Worm (Caenorhabditis elegans) whole organism, midembryonic: ENCODE results near the gene npp-16.

Source experiments
- T22C8.4 ChIP-seq: fragments of 200-800 bp; sonication (Bioruptor generic); IDR thresholded peaks from 2 replicates; pipeline ENCODE4 v1.3.6; 2022; ENCODE audit warnings: missing genetic modification characterization, missing compliant biosample characterization
- cog-1 ChIP-seq: sonication (generic microtip); optimal IDR thresholded peaks from 2 replicates; lab custom pipeline; 2016; ENCODE audit warnings: missing genetic modification characterization, missing compliant biosample characterization
- flt-1 ChIP-seq: fragments of 200-800 bp; sonication (Bioruptor generic); IDR thresholded peaks from 2 replicates; pipeline ENCODE4 v1.3.6; 2022; ENCODE audit warnings: missing genetic modification characterization, missing compliant biosample characterization
- klf-2 ChIP-seq: fragments of 200-800 bp; sonication (Bioruptor generic); conservative IDR thresholded peaks from 2 replicates; pipeline ENCODE4 v1.3.6; 2022; ENCODE audit warnings: missing genetic modification reagents, missing genetic modification characterization, missing compliant biosample characterization
- med-1 ChIP-seq: sonication (generic microtip); optimal IDR thresholded peaks from 2 replicates; lab custom pipeline; 2017; ENCODE audit warnings: missing genetic modification characterization, mild to moderate bottlenecking, missing compliant biosample characterization, antibody characterized with exemption, missing genetic modification reagents; ENCODE audit not compliant: insufficient read depth
- ref-1 ChIP-seq: fragments of 200-800 bp; sonication (Bioruptor generic); conservative IDR thresholded peaks from 2 replicates; pipeline ENCODE4 v1.3.6; 2022; ENCODE audit warnings: missing genetic modification reagents, missing genetic modification characterization, missing compliant biosample characterization
- tab-1 ChIP-seq: fragments of 200-800 bp; sonication (Bioruptor generic); IDR thresholded peaks from 2 replicates; pipeline ENCODE4 v1.3.6; 2022; ENCODE audit warnings: missing genetic modification characterization, missing compliant biosample characterization
- ztf-23 ChIP-seq: fragments of 200-800 bp; sonication (Bioruptor generic); IDR thresholded peaks from 2 replicates; pipeline ENCODE4 v1.3.6; 2022; ENCODE audit warnings: missing genetic modification reagents, missing genetic modification characterization, missing compliant biosample characterization
- ztf-29 ChIP-seq: fragments of 200-800 bp; sonication (Bioruptor generic); IDR thresholded peaks from 2 replicates; pipeline ENCODE4 v1.3.6; 2022; ENCODE audit warnings: missing genetic modification reagents, missing genetic modification characterization, missing compliant biosample characterization

npp-16 gene

DNA sequence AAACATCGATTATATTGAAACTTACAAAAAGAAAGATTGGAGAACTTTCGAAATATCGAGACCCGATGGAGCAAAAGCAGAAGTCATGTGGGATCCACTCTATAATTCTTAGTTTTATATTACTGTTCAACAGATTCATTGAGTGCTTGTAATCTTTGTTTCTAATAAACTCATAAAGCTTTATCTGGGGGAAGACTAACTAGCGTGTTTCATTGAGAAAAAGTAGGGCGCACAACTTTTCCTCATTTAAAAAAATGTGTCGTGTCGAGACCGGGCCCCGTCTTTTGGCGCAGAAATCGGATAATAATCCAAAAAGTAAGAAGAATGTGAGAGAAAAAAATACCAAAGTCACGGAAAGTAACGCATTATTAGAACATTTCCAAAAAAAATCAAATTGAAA is 6.0 kb upstream of the npp-16 start, which contains the start of gene faah-4:
Gene faah-4 (minus strand): TSS at position 101 of the 400 bp plus-strand sequence.
- no peak for TF ChIP-seq ref-1 (GFP tag; lab: Robert Waterston, UW)
- no peak for TF ChIP-seq ztf-23 (GFP tag; lab: Robert Waterston, UW)
- TF ChIP-seq ztf-29 (GFP tag; lab: Robert Waterston, UW): no peak
- no peak for TF ChIP-seq cog-1 (tag; lab: Kevin White, UChicago)
- no peak for TF ChIP-seq med-1 (GFP tag; lab: Kevin White, UChicago)
- TF ChIP-seq tab-1 (GFP tag; lab: Robert Waterston, UW): no peak
- TF ChIP-seq flt-1: no peak
- TF ChIP-seq T22C8.4 (GFP tag; lab: Robert Waterston, UW): no peak
- TF ChIP-seq klf-2 (GFP tag; lab: Robert Waterston, UW): no peak

DNA sequence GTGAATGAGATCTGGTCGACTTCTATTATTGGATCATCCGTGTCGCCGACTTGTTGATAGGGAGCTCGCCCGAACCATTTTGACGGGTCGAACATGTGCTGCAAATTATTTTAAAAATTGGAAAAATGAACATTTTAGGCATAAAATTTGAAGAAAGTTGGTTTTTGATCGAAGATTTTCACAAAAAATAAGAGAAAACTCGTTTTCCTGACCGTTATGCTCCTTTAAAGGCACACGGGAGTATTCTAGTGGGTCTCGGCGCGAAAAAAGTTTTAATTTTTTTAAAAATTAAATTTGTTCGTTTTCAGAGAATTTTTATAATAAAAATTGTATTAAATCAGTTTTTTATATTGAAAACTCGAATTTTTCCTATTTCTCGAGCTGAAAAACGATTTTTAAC is 1.5 kb upstream of the npp-16 start, which contains the start of gene Y56A3A.16:
Gene Y56A3A.16 (minus strand): TSS at position 101 of the 400 bp plus-strand sequence.
- TF ChIP-seq ref-1 (GFP tag; lab: Robert Waterston, UW) (no peak), T22C8.4 (GFP tag; lab: Robert Waterston, UW) (no peak), klf-2 (GFP tag; lab: Robert Waterston, UW) (no peak), tab-1 (GFP tag; lab: Robert Waterston, UW) (no peak), flt-1 (no peak), ztf-23 (GFP tag; lab: Robert Waterston, UW) (no peak), med-1 (GFP tag; lab: Kevin White, UChicago) (no peak), cog-1 (tag; lab: Kevin White, UChicago) (no peak), ztf-29 (GFP tag; lab: Robert Waterston, UW) (no peak)

DNA sequence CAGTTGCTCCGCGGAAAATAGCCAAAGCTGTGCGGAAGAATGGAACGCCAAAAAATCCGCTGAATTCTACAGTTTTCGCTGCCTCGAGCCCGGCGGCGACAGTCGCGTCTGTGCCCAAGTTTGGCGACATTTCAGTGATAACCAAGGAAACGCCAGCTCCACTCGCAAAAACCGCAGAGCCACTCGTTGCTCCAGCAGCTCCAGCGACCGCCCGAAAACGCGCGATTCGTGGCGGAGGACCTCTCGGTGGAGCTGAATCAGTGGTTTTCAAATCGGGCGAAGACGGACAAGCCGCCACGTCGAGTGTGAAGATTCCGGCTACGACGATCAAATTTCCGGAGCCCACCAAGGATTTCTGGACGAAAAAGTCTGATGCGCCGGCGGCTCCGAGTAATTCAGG is 532 bp downstream of the npp-16 start:
- TF ChIP-seq ztf-23 (GFP tag; lab: Robert Waterston, UW): no peak
- no peak for TF ChIP-seq ref-1 (GFP tag; lab: Robert Waterston, UW)
- TF ChIP-seq flt-1: no peak
- no peak for TF ChIP-seq ztf-29 (GFP tag; lab: Robert Waterston, UW)
- TF ChIP-seq T22C8.4 (GFP tag; lab: Robert Waterston, UW): no peak
- TF ChIP-seq tab-1 (GFP tag; lab: Robert Waterston, UW): no peak
- TF ChIP-seq cog-1 (tag; lab: Kevin White, UChicago): no peak
- TF ChIP-seq med-1 (GFP tag; lab: Kevin White, UChicago): no peak
- no peak for TF ChIP-seq klf-2 (GFP tag; lab: Robert Waterston, UW)

DNA sequence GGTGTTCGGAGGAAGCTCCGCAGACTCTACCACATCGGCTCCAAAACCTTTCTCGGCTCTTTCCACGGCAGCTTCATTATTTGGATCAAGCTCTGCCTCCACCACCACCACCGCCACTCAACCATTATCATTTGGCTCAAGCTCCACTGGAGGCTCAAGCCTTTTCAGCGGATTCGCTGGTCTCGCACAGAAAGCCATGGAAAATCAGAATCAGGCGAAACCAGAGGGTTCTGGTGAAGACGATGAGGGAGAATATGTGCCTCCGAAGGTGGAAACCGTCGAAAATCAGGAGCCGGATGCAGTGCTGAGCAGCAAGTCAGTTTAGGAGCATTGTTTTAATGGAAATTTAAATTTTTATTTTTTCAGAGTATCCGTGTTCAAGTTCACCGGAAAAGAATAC is 1.4 kb downstream of the npp-16 start:
- no peak for TF ChIP-seq flt-1
- TF ChIP-seq ztf-23 (GFP tag; lab: Robert Waterston, UW): no peak
- no peak for TF ChIP-seq ztf-29 (GFP tag; lab: Robert Waterston, UW)
- TF ChIP-seq tab-1 (GFP tag; lab: Robert Waterston, UW): no peak
- no peak for TF ChIP-seq cog-1 (tag; lab: Kevin White, UChicago)
- TF ChIP-seq med-1 (GFP tag; lab: Kevin White, UChicago): no peak
- TF ChIP-seq T22C8.4 (GFP tag; lab: Robert Waterston, UW): no peak
- no peak for TF ChIP-seq klf-2 (GFP tag; lab: Robert Waterston, UW)
- TF ChIP-seq ref-1 (GFP tag; lab: Robert Waterston, UW): no peak

DNA sequence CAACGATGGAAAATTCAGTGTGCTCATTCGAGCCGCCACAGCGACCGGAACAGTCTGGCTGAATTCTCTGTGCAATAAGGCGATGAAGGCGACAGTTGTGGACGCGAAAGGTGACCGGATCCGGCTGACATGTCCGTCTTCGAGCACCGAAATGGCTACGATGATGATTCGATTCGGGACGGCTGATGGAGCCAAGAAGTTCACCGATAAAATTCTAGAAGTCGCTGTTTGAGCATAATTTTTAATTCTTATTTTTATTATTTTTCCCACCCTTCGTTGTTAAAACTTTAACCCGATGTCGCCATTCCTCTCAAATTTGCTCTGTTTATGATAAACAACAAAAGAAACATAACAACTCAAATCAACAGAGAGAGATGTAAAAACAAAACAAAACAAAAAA is 1.8 kb downstream of the npp-16 start:
- TF ChIP-seq flt-1: no peak
- TF ChIP-seq ztf-29 (GFP tag; lab: Robert Waterston, UW): no peak
- no peak for TF ChIP-seq T22C8.4 (GFP tag; lab: Robert Waterston, UW)
- TF ChIP-seq klf-2 (GFP tag; lab: Robert Waterston, UW): no peak
- no peak for TF ChIP-seq ref-1 (GFP tag; lab: Robert Waterston, UW)

DNA sequence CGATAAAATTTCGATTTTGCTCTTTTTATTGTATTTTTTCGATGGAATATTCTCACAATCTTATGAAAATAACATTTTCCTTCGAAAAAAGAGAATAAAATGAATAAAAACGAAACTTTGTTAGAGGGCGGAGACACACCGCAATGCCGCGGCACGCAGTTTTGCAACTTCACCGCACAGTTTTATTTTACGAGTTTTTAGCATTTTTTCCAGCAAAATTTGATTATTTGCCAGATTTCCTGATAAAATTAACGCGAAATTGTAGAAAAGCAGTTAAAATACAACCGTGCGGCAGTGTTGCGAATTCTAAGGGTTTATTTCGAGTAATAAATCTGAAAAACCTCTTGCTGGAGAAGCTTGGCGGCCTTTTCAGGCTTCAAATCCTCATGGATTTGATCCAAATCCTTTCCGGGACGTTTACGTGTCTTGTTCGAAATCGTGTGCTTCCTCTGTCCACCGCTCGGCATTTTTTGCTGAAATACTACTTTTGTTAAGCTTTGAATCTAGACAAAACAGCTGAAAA is 2.6 kb downstream of the npp-16 start, which contains the start of gene znf-593:
Gene znf-593 (minus strand): TSS at position 473 of the 523 bp plus-strand sequence.
- TF ChIP-seq flt-1: peak; percentile 72; the same call in 1 of the 2 replicates
- TF ChIP-seq ref-1 (GFP tag; lab: Robert Waterston, UW): no peak

DNA sequence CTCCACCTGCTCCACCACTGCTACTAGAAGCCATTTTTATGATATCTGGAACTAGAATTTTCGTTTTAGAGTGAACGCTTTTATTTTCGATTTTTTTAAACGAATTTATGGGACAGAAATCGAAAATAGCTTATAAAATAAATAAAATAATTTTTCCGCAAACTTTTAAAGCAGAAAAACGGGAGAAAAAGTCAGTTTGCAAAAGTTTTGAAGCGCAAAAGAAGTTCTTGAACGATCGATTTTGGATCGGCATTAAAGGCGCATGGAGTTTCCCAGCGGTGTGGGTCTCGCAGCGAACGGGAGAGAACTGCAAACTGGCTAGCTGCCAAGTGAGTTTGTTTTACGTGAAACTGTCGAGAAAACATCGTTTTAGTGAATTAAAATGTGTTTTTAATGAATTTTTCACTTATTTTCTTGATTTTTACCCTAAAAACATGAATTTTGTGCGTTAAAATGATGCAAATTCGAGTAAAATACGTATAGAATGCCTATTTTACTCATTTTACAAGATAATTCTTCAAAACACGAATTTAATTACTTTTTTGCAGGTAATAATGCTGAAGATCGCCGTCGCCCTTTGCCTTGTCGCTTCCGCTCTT is 4.6 kb downstream of the npp-16 start, which contains the start of the genes ccf-1 and trap-4:
Gene ccf-1 (minus strand): TSS at position 51 of the 599 bp plus-strand sequence.
Gene trap-4 (plus strand): TSS at position 549 of the 599 bp plus-strand sequence.
- no peak for TF ChIP-seq ztf-29 (GFP tag; lab: Robert Waterston, UW)
- TF ChIP-seq T22C8.4 (GFP tag; lab: Robert Waterston, UW): 0 out of 2 replicates have a peak, but pooled peaks have one; percentile 15
- no peak for TF ChIP-seq flt-1

DNA sequence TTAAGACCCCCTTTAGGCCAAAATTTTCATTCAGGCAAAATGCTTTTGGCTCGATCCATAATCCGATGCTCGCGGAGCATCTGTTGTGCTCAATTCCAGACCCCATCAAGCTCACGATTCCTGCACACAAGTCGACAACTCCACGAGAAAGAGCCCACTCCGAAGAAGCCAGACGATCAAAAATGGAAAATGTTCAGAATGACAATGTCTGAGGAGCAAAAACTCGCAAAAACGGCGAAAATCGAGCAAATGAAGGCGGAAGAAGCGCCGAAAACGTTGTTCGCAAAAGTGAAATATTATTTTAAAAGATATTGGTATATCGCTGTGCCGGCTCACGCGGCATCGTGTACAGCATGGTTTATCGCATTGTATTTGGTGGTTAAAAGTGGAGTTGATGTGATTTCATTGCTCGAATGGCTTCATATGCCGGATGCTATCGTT is 6.0 kb downstream of the npp-16 start, which contains the start of gene Y56A3A.22:
Gene Y56A3A.22 (plus strand): TSS at position 35 of the 441 bp plus-strand sequence.
- TF ChIP-seq ztf-29 (GFP tag; lab: Robert Waterston, UW) (no peak), flt-1 (0 out of 2 replicates have a peak, but pooled peaks have one; percentile 34)

DNA sequence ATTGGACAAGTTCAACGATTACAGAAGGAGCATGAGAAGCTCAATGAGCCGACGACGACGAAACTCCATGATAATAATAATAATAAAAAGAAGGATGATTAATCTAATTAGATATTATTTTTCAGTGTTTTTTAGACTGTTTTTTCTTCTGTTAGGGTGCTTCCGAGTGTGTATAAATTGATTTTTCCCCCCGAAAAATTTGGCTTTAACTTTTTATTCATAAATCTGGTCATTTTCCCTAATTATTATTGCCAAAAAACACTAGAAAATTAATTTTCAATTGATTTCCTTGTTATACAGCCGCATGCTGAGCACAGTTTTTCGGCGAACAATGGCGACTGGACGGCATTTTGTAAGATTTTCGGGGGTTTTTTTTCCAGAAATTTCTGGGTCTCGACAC is 7.9 kb downstream of the npp-16 start, which contains the start of gene nft-1:
Gene nft-1 (plus strand): TSS at position 301 of the 400 bp plus-strand sequence.
- no peak for TF ChIP-seq T22C8.4 (GFP tag; lab: Robert Waterston, UW)
- no peak for TF ChIP-seq tab-1 (GFP tag; lab: Robert Waterston, UW)
- TF ChIP-seq med-1 (GFP tag; lab: Kevin White, UChicago): no peak
- no peak for TF ChIP-seq flt-1
- no peak for TF ChIP-seq ref-1 (GFP tag; lab: Robert Waterston, UW)
- TF ChIP-seq klf-2 (GFP tag; lab: Robert Waterston, UW): no peak
- no peak for TF ChIP-seq ztf-23 (GFP tag; lab: Robert Waterston, UW)
- no peak for TF ChIP-seq ztf-29 (GFP tag; lab: Robert Waterston, UW)
- TF ChIP-seq cog-1 (tag; lab: Kevin White, UChicago): no peak
